Worm (Caenorhabditis elegans) whole organism, L4 larva: Measurements from ENCODE around the gene mfsd-13.2.

ENCODE experiments used
- T20F7.1 ChIP-seq: fragments of 200-800 bp; sonication (Bioruptor generic); optimal IDR thresholded peaks from 2 replicates; lab custom pipeline; 2018; ENCODE audit warnings: mild to moderate bottlenecking, missing genetic modification characterization, missing compliant biosample characterization
- hlh-30 ChIP-seq: sonication (generic microtip); optimal IDR thresholded peaks from 2 replicates; lab custom pipeline; 2017; ENCODE audit warnings: antibody characterized with exemption, mild to moderate bottlenecking, missing genetic modification characterization, missing compliant biosample characterization; ENCODE audit not compliant: insufficient read depth
- nhr-10 ChIP-seq: fragments of 150-350 bp; optimal IDR thresholded peaks from 2 replicates; lab custom pipeline; 2014; ENCODE audit warnings: missing biosample characterization, missing genetic modification characterization
- nhr-102 ChIP-seq: sonication (generic microtip); optimal IDR thresholded peaks from 2 replicates; lab custom pipeline; 2016; ENCODE audit warnings: mild to moderate bottlenecking, missing genetic modification characterization, moderate library complexity, missing compliant biosample characterization

ce11 chrII:7146240-7146639 is 19.4 kb downstream of the mfsd-13.2 start:
- no peak for TF ChIP-seq T20F7.1 (GFP tag; lab: Kevin White, UChicago)
- TF ChIP-seq nhr-10 (tag; lab: Kevin White, UChicago), result no peak
- no peak for TF ChIP-seq hlh-30 (tag; lab: Kevin White, UChicago)
- no peak for TF ChIP-seq nhr-102 (tag; lab: Kevin White, UChicago)
